Worm (Caenorhabditis elegans) whole organism, mixed stage, embryonic: ENCODE measurements around the gene F08C6.5.

Source experiments
- cnd-1 ChIP-seq: fragments of 200-800 bp; sonication (Bioruptor generic); optimal IDR thresholded peaks from 2 replicates; lab custom pipeline; 2018; ENCODE audit warnings: mild to moderate bottlenecking, missing genetic modification characterization, missing compliant biosample characterization
- snpc-4 ChIP-seq: fragments of 150-350 bp; optimal IDR thresholded peaks from 2 replicates; lab custom pipeline; 2014; ENCODE audit warnings: missing biosample characterization, missing genetic modification characterization
- tbx-8 ChIP-seq: fragments of 200-800 bp; sonication (Bioruptor generic); optimal IDR thresholded peaks from 2 replicates; lab custom pipeline; 2018; ENCODE audit warnings: mild to moderate bottlenecking, missing genetic modification characterization, moderate library complexity, missing compliant biosample characterization

ce11 chrX:7532632-7533031 is 26.6 kb upstream of the F08C6.5 start, which contains the start of gene ceh-14:
- TF ChIP-seq cnd-1 (tag; lab: Kevin White, UChicago) (no peak), snpc-4 (tag; lab: Kevin White, UChicago) (no peak), tbx-8 (GFP tag; lab: Kevin White, UChicago) (no peak)
